Fruit fly (Drosophila melanogaster) Kc167 (cell line): ENCODE measurements around the gene CG34133.

Experiments used
- Myc ChIP-seq: fragments of >200 bp; optimal IDR thresholded peaks from 2 replicates; lab custom pipeline; 2017; ENCODE audit warnings: missing external identifiers
- Sin3A ChIP-seq: fragments of >200 bp; optimal IDR thresholded peaks from 2 replicates; lab custom pipeline; 2018; ENCODE audit warnings: missing external identifiers
- h ChIP-seq: fragments of >200 bp; optimal IDR thresholded peaks from 3 replicates; lab custom pipeline; 2018; ENCODE audit warnings: missing external identifiers
- insv ChIP-seq: fragments of >200 bp; optimal IDR thresholded peaks from 3 replicates; lab custom pipeline; 2018; ENCODE audit warnings: missing external identifiers
- psq ChIP-seq: fragments of >200 bp; optimal IDR thresholded peaks from 2 replicates; lab custom pipeline; 2017; ENCODE audit warnings: missing external identifiers
- ttk ChIP-seq: sonication (Bioruptor generic); optimal IDR thresholded peaks from 2 replicates; lab custom pipeline; 2017; ENCODE audit warnings: missing external identifiers

Gene CG34133

dm6 chr3R:29869350-29869688, at the start of gene CG34133:
TSS of gene CG34133 (plus strand) at chr3R:29869365.
- TF ChIP-seq psq (lab: Kevin White, UChicago): no peak
- no peak for TF ChIP-seq ttk
- TF ChIP-seq Myc (lab: Kevin White, UChicago): no peak
- TF ChIP-seq h (lab: Kevin White, UChicago): no peak
- no peak for TF ChIP-seq insv
- no peak for TF ChIP-seq Sin3A

dm6 chr3R:29829228-29829786, 39.9 kb upstream of the CG34133 start:
- no peak for TF ChIP-seq ttk
- TF ChIP-seq psq (lab: Kevin White, UChicago): no peak
- no peak for TF ChIP-seq insv
- no peak for TF ChIP-seq h (lab: Kevin White, UChicago)
- no peak for TF ChIP-seq Sin3A
- no peak for TF ChIP-seq Myc (lab: Kevin White, UChicago)

dm6 chr3R:29830925-29831324, 38.2 kb upstream of the CG34133 start:
- TF ChIP-seq Myc (lab: Kevin White, UChicago) (no peak), ttk (no peak), h (lab: Kevin White, UChicago) (no peak), Sin3A (no peak), psq (lab: Kevin White, UChicago) (no peak)

dm6 chr3R:29834759-29835709, 34.1 kb upstream of the CG34133 start, which contains the start of gene Atg16:
TSS of gene Atg16 (minus strand) at chr3R:29835101.
- TF ChIP-seq Myc (lab: Kevin White, UChicago) (no peak), ttk (no peak), insv (no peak), Sin3A (no peak), psq (lab: Kevin White, UChicago) (no peak), h (lab: Kevin White, UChicago) (no peak)

- no peak for TF ChIP-seq insv
- no peak for TF ChIP-seq h (lab: Kevin White, UChicago)
- TF ChIP-seq psq (lab: Kevin White, UChicago): no peak
- TF ChIP-seq Myc (lab: Kevin White, UChicago): no peak
- no peak for TF ChIP-seq ttk
- no peak for TF ChIP-seq Sin3A
Measured at dm6 chr3R:29835710-29836049, 33.5 kb upstream of the CG34133 start, which contains the start of gene Prtl99C. TSS of gene Prtl99C (plus strand) at chr3R:29835950.

dm6 chr3R:29836188-29836587, 33.0 kb upstream of the CG34133 start, which contains the start of gene CG42592:
TSS of gene CG42592 (minus strand) at chr3R:29836288.
- TF ChIP-seq psq (lab: Kevin White, UChicago): no peak
- TF ChIP-seq h (lab: Kevin White, UChicago): no peak
- TF ChIP-seq insv: no peak
- no peak for TF ChIP-seq ttk
- no peak for TF ChIP-seq Myc (lab: Kevin White, UChicago)
- TF ChIP-seq Sin3A: no peak

- TF ChIP-seq Myc (lab: Kevin White, UChicago) (no peak), insv (no peak), psq (lab: Kevin White, UChicago) (no peak), ttk (no peak), Sin3A (no peak)
Measured at dm6 chr3R:29837771-29838170, 31.4 kb upstream of the CG34133 start.

- TF ChIP-seq psq (lab: Kevin White, UChicago) (no peak), Sin3A (no peak), h (lab: Kevin White, UChicago) (no peak), ttk (no peak), insv (no peak), Myc (lab: Kevin White, UChicago) (no peak)
Measured at dm6 chr3R:29838751-29839150, 30.4 kb upstream of the CG34133 start.

- TF ChIP-seq Myc (lab: Kevin White, UChicago) (no peak), psq (lab: Kevin White, UChicago) (no peak), h (lab: Kevin White, UChicago) (no peak), insv (no peak), Sin3A (no peak), ttk (no peak)
Measured at dm6 chr3R:29839707-29840311, 29.4 kb upstream of the CG34133 start.

dm6 chr3R:29841293-29841791, 27.8 kb upstream of the CG34133 start, which contains the start of gene Cad99C:
TSS of gene Cad99C (plus strand) at chr3R:29841657.
- no peak for TF ChIP-seq h (lab: Kevin White, UChicago)
- no peak for TF ChIP-seq ttk
- TF ChIP-seq Sin3A: no peak
- TF ChIP-seq Myc (lab: Kevin White, UChicago): no peak
- no peak for TF ChIP-seq insv
- TF ChIP-seq psq (lab: Kevin White, UChicago): no peak

- TF ChIP-seq Myc (lab: Kevin White, UChicago) (no peak), ttk (no peak), Sin3A (no peak), h (lab: Kevin White, UChicago) (no peak), insv (no peak), psq (lab: Kevin White, UChicago) (no peak)
Measured at dm6 chr3R:29847126-29847525, 22.0 kb upstream of the CG34133 start.

- TF ChIP-seq ttk (no peak), insv (no peak), Myc (lab: Kevin White, UChicago) (no peak), h (lab: Kevin White, UChicago) (no peak)
Measured at dm6 chr3R:29857228-29857627, 11.9 kb upstream of the CG34133 start, which contains the start of gene dgt1. TSS of gene dgt1 (minus strand) at chr3R:29857491.
